Worm (Caenorhabditis elegans) whole organism, L1 larva: ENCODE data around the gene Y17G7B.23.

Source experiments
- nhr-12 ChIP-seq: sonication (generic microtip); optimal IDR thresholded peaks from 2 replicates; lab custom pipeline; 2017; ENCODE audit warnings: missing biosample characterization, missing genetic modification characterization
- swsn-7 ChIP-seq: sonication (generic microtip); optimal IDR thresholded peaks from 2 replicates; lab custom pipeline; 2016; ENCODE audit warnings: missing genetic modification characterization, missing compliant biosample characterization

DNA sequence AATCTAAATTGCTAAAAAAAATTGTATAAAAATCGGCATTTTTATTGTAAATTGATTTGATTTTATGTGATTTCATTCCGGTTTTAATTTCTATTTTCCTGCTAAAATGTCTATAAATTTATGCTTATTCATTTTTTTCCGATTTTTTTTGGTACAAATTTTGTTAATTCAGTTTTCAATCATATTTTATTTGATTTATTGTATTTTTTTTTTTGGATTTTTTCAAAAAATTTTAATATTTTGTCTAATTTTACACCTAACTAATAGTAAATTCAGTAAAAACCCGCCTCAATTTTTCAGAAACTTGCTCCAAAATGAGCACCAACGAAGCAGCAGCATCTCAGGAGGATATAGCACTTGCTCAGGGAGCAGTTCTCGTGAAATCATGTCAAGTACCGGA lies 6.3 kb upstream of the Y17G7B.23 start, which contains the start of gene dhps-1:
- TF ChIP-seq nhr-12 (tag; lab: Kevin White, UChicago) (no peak), swsn-7 (no peak)
